Fruit fly (Drosophila melanogaster): Measurements from ENCODE around the gene ZC3H3.

Gene ZC3H3

dm6 chr3L:8554024-8554642 is 44.6 kb upstream of the ZC3H3 start (continued):
- no peak for TF ChIP-seq Elba2 (GFP tag; optimal IDR thresholded peaks at IDR 0.05)
- TF ChIP-seq CG15269 (tag; optimal IDR thresholded peaks at IDR 0.05) = no peak
- TF ChIP-seq Awh (GFP tag; IDR thresholded peaks at IDR 0.05) = no peak
- TF ChIP-seq CG7987 (GFP tag; optimal IDR thresholded peaks at IDR 0.05) = no peak
- TF ChIP-seq tx (GFP tag; optimal IDR thresholded peaks at IDR 0.05) = no peak
- no peak for TF ChIP-seq Fer2 (tag; optimal IDR thresholded peaks at IDR 0.05)
- TF ChIP-seq corto (GFP tag; optimal IDR thresholded peaks at IDR 0.05) = no peak
- TF ChIP-seq CG10543 (GFP tag; optimal IDR thresholded peaks at IDR 0.05) = no peak
- TF ChIP-seq MESR4 (GFP tag; optimal IDR thresholded peaks at IDR 0.05) = no peak
- no peak for TF ChIP-seq CG11695 (GFP tag; IDR thresholded peaks at IDR 0.05)
- peak; percentile 49 for TF ChIP-seq mirr (GFP tag; optimal IDR thresholded peaks at IDR 0.05)
- TF ChIP-seq oc (tag; optimal IDR thresholded peaks at IDR 0.05) = no peak
- TF ChIP-seq Meics (GFP tag; optimal IDR thresholded peaks at IDR 0.05) = no peak
- no peak for TF ChIP-seq Jarid2 (GFP tag; optimal IDR thresholded peaks at IDR 0.05)
- no peak for TF ChIP-seq CG17385 (GFP tag; optimal IDR thresholded peaks at IDR 0.05)
- no peak for TF ChIP-seq onecut (GFP tag; IDR thresholded peaks at IDR 0.05)
- no peak for TF ChIP-seq z (GFP tag; IDR thresholded peaks at IDR 0.05)
- TF ChIP-seq CG1529 (GFP tag; optimal IDR thresholded peaks at IDR 0.05) = no peak
- no peak for TF ChIP-seq hkb (optimal IDR thresholded peaks at IDR 0.05)
- 0 out of 2 replicates have a peak, but pooled peaks have one; percentile 17 for TF ChIP-seq hkb (GFP tag; IDR thresholded peaks at IDR 0.05)
- no peak for TF ChIP-seq CG7271 (tag; optimal IDR thresholded peaks at IDR 0.05)

dm6 chr3L:8553125-8553524 is 43.6 kb upstream of the ZC3H3 start:
- TF ChIP-seq fru (optimal IDR thresholded peaks at IDR 0.05) (no peak), Eip74EF (GFP tag; optimal IDR thresholded peaks at IDR 0.05) (no peak), CG16779 (GFP tag; IDR thresholded peaks at IDR 0.05) (0 out of 2 replicates have a peak, but pooled peaks have one; percentile 21), slou (GFP tag; optimal IDR thresholded peaks at IDR 0.05) (no peak), lilli (GFP tag; optimal IDR thresholded peaks at IDR 0.05) (no peak), Hr51 (GFP tag; optimal IDR thresholded peaks at IDR 0.05) (no peak), CG8290 (GFP tag; optimal IDR thresholded peaks at IDR 0.05) (no peak), CG8290 (tag; optimal IDR thresholded peaks at IDR 0.05) (peak in 1 of 2 experiments; percentile 42), CG12769 (tag; optimal IDR thresholded peaks at IDR 0.05) (peak; percentile 70), fd3F (GFP tag; optimal IDR thresholded peaks at IDR 0.05) (no peak), CG34224 (GFP tag; IDR thresholded peaks at IDR 0.05; ENCODE audit: partially characterized antibody) (no peak), Mrtf (GFP tag; IDR thresholded peaks at IDR 0.05) (no peak), CG2120 (GFP tag; optimal IDR thresholded peaks at IDR 0.05) (peak; percentile 43), CG12155 (GFP tag; optimal IDR thresholded peaks at IDR 0.05) (no peak), CG4424 (GFP tag; optimal IDR thresholded peaks at IDR 0.05) (no peak), Nf-YB (GFP tag; optimal IDR thresholded peaks at IDR 0.05) (no peak), HHEX (GFP tag; optimal IDR thresholded peaks at IDR 0.05) (no peak), Ada2b (GFP tag; IDR thresholded peaks at IDR 0.05) (no peak), CG15269 (tag; optimal IDR thresholded peaks at IDR 0.05) (peak; percentile 3), kni (GFP tag; optimal IDR thresholded peaks at IDR 0.05) (no peak), ken (GFP tag; IDR thresholded peaks at IDR 0.05) (no peak), GATAe (GFP tag; conservative IDR thresholded peaks at IDR 0.05) (no peak), otp (GFP tag; IDR thresholded peaks at IDR 0.05) (no peak), Sox100B (GFP tag; optimal IDR thresholded peaks at IDR 0.05) (no peak), twi (tag; optimal IDR thresholded peaks at IDR 0.05) (no peak), Max (GFP tag; optimal IDR thresholded peaks at IDR 0.05) (no peak), H2.0 (GFP tag; IDR thresholded peaks at IDR 0.05) (no peak), eve (GFP tag; optimal IDR thresholded peaks at IDR 0.05) (no peak), fd64A (GFP tag; optimal IDR thresholded peaks at IDR 0.05) (no peak), CG6254 (GFP tag; optimal IDR thresholded peaks at IDR 0.05) (no peak), Hsf (GFP tag; optimal IDR thresholded peaks at IDR 0.05) (no peak)
